Worm (Caenorhabditis elegans): ENCODE results near the gene sup-36.

DNA sequence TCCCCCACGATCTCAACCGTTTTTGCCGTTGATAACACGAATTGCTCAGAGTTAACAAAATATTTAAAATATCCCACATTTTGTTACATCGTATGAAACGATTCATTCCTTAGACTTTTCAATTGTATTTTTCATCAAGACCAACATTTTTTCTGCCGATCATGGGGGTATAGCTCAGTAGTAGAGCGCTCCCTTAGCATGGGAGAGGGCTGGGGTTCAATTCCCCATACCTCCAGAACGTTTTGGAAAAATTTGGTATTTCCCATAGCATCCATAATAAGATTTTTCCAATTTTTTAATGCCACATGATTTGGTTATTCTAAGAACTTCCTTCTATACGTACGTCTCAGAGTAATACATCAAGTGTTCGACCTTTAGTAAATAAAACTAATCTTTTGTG is 39.4 kb upstream of the sup-36 start:
- TF ChIP-seq mep-1 (tag; optimal IDR thresholded peaks at IDR 0.05) (no peak), flh-1 (GFP tag; optimal IDR thresholded peaks at IDR 0.05) (no peak), cnd-1 (tag; optimal IDR thresholded peaks at IDR 0.05) (no peak), snpc-4 (tag; optimal IDR thresholded peaks at IDR 0.05) (no peak)
